Fruit fly (Drosophila melanogaster) whole organism: Measurements from ENCODE around the gene CG32572.

Experiments
- CG8478 ChIP-seq: fragments of >200 bp; optimal IDR thresholded peaks from 2 replicates; lab custom pipeline; 2018; ENCODE audit warnings: inconsistent platforms
- EcR ChIP-seq, 2 experiments: fragments of >200 bp; optimal IDR thresholded peaks; 2 replicates each; lab custom pipeline; 2017; ENCODE audit warnings: missing biosample characterization in 2 of 2, missing genetic modification characterization in 2 of 2, missing genetic modification reagents in 2 of 2
- pan ChIP-seq: fragments of >200 bp; optimal IDR thresholded peaks from 2 replicates; lab custom pipeline; 2017
- usp ChIP-seq: fragments of >200 bp; optimal IDR thresholded peaks from 2 replicates; lab custom pipeline; 2017; ENCODE audit warnings: missing biosample characterization, missing genetic modification characterization, mixed read lengths

DNA sequence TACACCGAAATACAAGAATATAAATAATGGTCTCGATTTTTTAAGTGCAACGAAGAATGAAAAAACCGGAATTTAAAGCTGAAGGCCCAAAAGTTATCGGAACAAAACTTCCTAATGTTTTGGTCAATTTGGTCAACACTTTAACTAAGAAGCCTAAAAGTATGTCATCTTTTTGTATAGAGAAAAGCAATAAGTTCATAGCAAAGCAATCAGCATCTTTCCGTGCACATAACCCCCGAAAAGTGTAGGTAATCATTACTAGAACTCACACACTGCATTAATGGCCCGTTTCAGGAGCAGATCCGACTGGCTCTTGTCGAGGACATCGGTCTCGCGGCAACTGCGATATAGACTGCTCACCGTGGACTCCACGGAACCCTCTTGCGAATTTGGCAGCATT is 23.4 kb downstream of the CG32572 start:
- TF ChIP-seq EcR (GFP tag; optimal IDR thresholded peaks at IDR 0.05; lab: Kevin White, UChicago), result no peak
- TF ChIP-seq CG8478, result no peak
- TF ChIP-seq pan (lab: Kevin White, UChicago), result no peak
- no peak for TF ChIP-seq usp
